Worm (Caenorhabditis elegans): ENCODE results near the gene srbc-36.

- TF ChIP-seq zag-1 (tag; optimal IDR thresholded peaks at IDR 0.05) (no peak), skn-1 (tag; optimal IDR thresholded peaks at IDR 0.05) (no peak), nhr-28 (tag; optimal IDR thresholded peaks at IDR 0.05) (no peak), ztf-11 (tag; optimal IDR thresholded peaks at IDR 0.05) (no peak), lin-38 (GFP tag; IDR thresholded peaks at IDR 0.05) (no peak), lin-1 (GFP tag; IDR thresholded peaks at IDR 0.05) (no peak), lsy-2 (tag; optimal IDR thresholded peaks at IDR 0.05) (no peak), nhr-77 (tag; optimal IDR thresholded peaks at IDR 0.05) (no peak), rbr-2 (tag; optimal IDR thresholded peaks at IDR 0.05) (no peak), ama-1 (optimal IDR thresholded peaks at IDR 0.05) (no peak), nhr-237 (tag; optimal IDR thresholded peaks at IDR 0.05) (no peak), fos-1 (tag; optimal IDR thresholded peaks at IDR 0.05) (no peak), nhr-76 (tag; optimal IDR thresholded peaks at IDR 0.05) (no peak), fkh-10 (GFP tag; optimal IDR thresholded peaks at IDR 0.05) (no peak)
These were observed 35.7 kb downstream of the srbc-36 start for ce11 chrV:3454620-3455019.

All from whole organism, L4 larva.